Worm (Caenorhabditis elegans): ENCODE data around the gene sqv-8.

DNA sequence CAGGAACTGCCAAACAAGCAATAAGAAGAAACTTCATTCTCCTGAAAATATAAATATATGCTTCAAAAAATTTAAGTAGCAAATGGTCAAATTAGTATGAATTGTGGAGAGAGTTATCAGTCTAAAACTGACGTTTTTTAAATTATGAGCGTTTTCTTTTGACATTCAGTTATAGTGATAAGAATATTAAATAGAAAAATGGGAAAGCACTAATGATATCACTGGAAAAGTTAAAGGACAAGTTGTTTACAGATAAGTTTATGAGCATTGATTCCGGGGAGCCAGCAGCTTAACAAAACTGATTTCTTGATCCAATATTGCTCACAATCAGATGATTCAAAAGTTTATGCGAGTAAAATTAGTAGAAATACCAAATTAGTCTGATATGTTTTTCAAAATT, 13.6 kb downstream of the sqv-8 start, which contains the start of gene ZK1320.3:
- no peak for TF ChIP-seq hsf-1 (GFP tag; IDR thresholded peaks at IDR 0.05)
- no peak for TF ChIP-seq lag-1 (GFP tag; IDR thresholded peaks at IDR 0.05)
- TF ChIP-seq ama-1 (optimal IDR thresholded peaks at IDR 0.05), result no peak
- TF ChIP-seq ama-1 (GFP tag; optimal IDR thresholded peaks at IDR 0.05), result no peak
- TF ChIP-seq cebp-1 (GFP tag; IDR thresholded peaks at IDR 0.05), result no peak
- TF ChIP-seq cebp-1 (tag; optimal IDR thresholded peaks at IDR 0.05), result no peak
- TF ChIP-seq madf-6 (GFP tag; IDR thresholded peaks at IDR 0.05), result no peak
- no peak for TF ChIP-seq pha-4 (tag; optimal IDR thresholded peaks at IDR 0.05)
- no peak for TF ChIP-seq B0336.3 (GFP tag; IDR thresholded peaks at IDR 0.05)

Measured in whole organism, young adult.